Worm (Caenorhabditis elegans) whole organism, mixed stage, embryonic: ENCODE results near the gene K06A4.10.

ENCODE experiments used
- M03D4.4 ChIP-seq: sonication (generic microtip); optimal IDR thresholded peaks from 2 replicates; lab custom pipeline; 2017; ENCODE audit warnings: mild to moderate bottlenecking, missing genetic modification characterization, missing compliant biosample characterization
- bed-3 ChIP-seq: fragments of 200-800 bp; sonication (Bioruptor generic); optimal IDR thresholded peaks from 3 replicates; lab custom pipeline; 2018; ENCODE audit warnings: mild to moderate bottlenecking, missing genetic modification characterization, moderate library complexity, missing compliant biosample characterization
- blmp-1 ChIP-seq: fragments of 150-350 bp; optimal IDR thresholded peaks from 2 replicates; lab custom pipeline; 2014; ENCODE audit warnings: missing biosample characterization, missing genetic modification characterization
- ceh-39 ChIP-seq: fragments of 150-350 bp; optimal IDR thresholded peaks from 2 replicates; lab custom pipeline; 2014; ENCODE audit warnings: missing biosample characterization, missing genetic modification characterization
- ceh-43 ChIP-seq: fragments of 200-800 bp; sonication (Bioruptor generic); optimal IDR thresholded peaks from 2 replicates; lab custom pipeline; 2018; ENCODE audit warnings: mild to moderate bottlenecking, missing genetic modification characterization, moderate library complexity, missing compliant biosample characterization
- ceh-83 ChIP-seq: fragments of 200-800 bp; sonication (Bioruptor generic); optimal IDR thresholded peaks from 2 replicates; lab custom pipeline; 2018; ENCODE audit warnings: mild to moderate bottlenecking, missing genetic modification characterization, missing compliant biosample characterization
- cnd-1 ChIP-seq: fragments of 200-800 bp; sonication (Bioruptor generic); optimal IDR thresholded peaks from 2 replicates; lab custom pipeline; 2018; ENCODE audit warnings: mild to moderate bottlenecking, missing genetic modification characterization, missing compliant biosample characterization
- elt-1 ChIP-seq: sonication (generic microtip); optimal IDR thresholded peaks from 2 replicates; lab custom pipeline; 2017; ENCODE audit warnings: missing genetic modification characterization, mild to moderate bottlenecking, missing compliant biosample characterization, antibody characterized with exemption, moderate library complexity, borderline replicate concordance; ENCODE audit not compliant: insufficient read depth
- elt-3 ChIP-seq: fragments of 150-350 bp; optimal IDR thresholded peaks from 2 replicates; lab custom pipeline; 2014; ENCODE audit warnings: missing biosample characterization, missing genetic modification characterization
- flh-1 ChIP-seq: fragments of 200-800 bp; sonication (Bioruptor generic); optimal IDR thresholded peaks from 2 replicates; lab custom pipeline; 2018; ENCODE audit warnings: mild to moderate bottlenecking, missing genetic modification characterization, moderate library complexity, missing compliant biosample characterization
- ham-2 ChIP-seq: fragments of 200-800 bp; sonication (Bioruptor generic); optimal IDR thresholded peaks from 2 replicates; lab custom pipeline; 2018; ENCODE audit warnings: mild to moderate bottlenecking, missing genetic modification characterization, missing compliant biosample characterization
- hlh-1 ChIP-seq: fragments of 150-350 bp; optimal IDR thresholded peaks from 2 replicates; lab custom pipeline; 2014; ENCODE audit warnings: missing biosample characterization, missing genetic modification reagents, missing genetic modification characterization
- lin-13 ChIP-seq: fragments of 150-350 bp; optimal IDR thresholded peaks from 2 replicates; lab custom pipeline; 2014; ENCODE audit warnings: missing biosample characterization, missing genetic modification characterization
- lin-32 ChIP-seq: fragments of 200-800 bp; sonication (Bioruptor generic); optimal IDR thresholded peaks from 2 replicates; lab custom pipeline; 2018; ENCODE audit warnings: mild to moderate bottlenecking, missing genetic modification characterization, missing compliant biosample characterization
- lsy-2 ChIP-seq: fragments of 150-350 bp; optimal IDR thresholded peaks from 2 replicates; lab custom pipeline; 2014; ENCODE audit warnings: missing biosample characterization, missing genetic modification characterization
- mab-5 ChIP-seq: fragments of 150-350 bp; optimal IDR thresholded peaks from 2 replicates; lab custom pipeline; 2014; ENCODE audit warnings: missing biosample characterization, missing genetic modification characterization
- mls-2 ChIP-seq: sonication (generic microtip); optimal IDR thresholded peaks from 2 replicates; lab custom pipeline; 2016; ENCODE audit warnings: mild to moderate bottlenecking, missing genetic modification characterization, moderate library complexity, missing compliant biosample characterization
- nhr-12 ChIP-seq: fragments of 150-350 bp; optimal IDR thresholded peaks from 2 replicates; lab custom pipeline; 2014; ENCODE audit warnings: missing biosample characterization, missing genetic modification characterization
- nhr-2 ChIP-seq: fragments of 150-350 bp; optimal IDR thresholded peaks from 2 replicates; lab custom pipeline; 2014; ENCODE audit warnings: missing biosample characterization, missing genetic modification characterization
- nhr-237 ChIP-seq: fragments of 150-350 bp; optimal IDR thresholded peaks from 2 replicates; lab custom pipeline; 2014; ENCODE audit warnings: missing biosample characterization, missing genetic modification characterization
- nhr-28 ChIP-seq: fragments of 150-350 bp; optimal IDR thresholded peaks from 2 replicates; lab custom pipeline; 2014; ENCODE audit warnings: missing biosample characterization, missing genetic modification characterization
- nhr-76 ChIP-seq: sonication (generic microtip); optimal IDR thresholded peaks from 2 replicates; lab custom pipeline; 2017; ENCODE audit warnings: missing biosample characterization, missing genetic modification characterization
- pha-4 ChIP-seq: fragments of 150-350 bp; optimal IDR thresholded peaks from 2 replicates; lab custom pipeline; 2018; ENCODE audit warnings: missing biosample characterization, missing genetic modification reagents, missing genetic modification characterization
- sem-2 ChIP-seq: fragments of 200-800 bp; sonication (Bioruptor generic); optimal IDR thresholded peaks from 2 replicates; lab custom pipeline; 2018; ENCODE audit warnings: mild to moderate bottlenecking, missing genetic modification characterization, missing compliant biosample characterization
- snpc-4 ChIP-seq: fragments of 150-350 bp; optimal IDR thresholded peaks from 2 replicates; lab custom pipeline; 2014; ENCODE audit warnings: missing biosample characterization, missing genetic modification characterization
- sptf-1 ChIP-seq: sonication (generic microtip); optimal IDR thresholded peaks from 2 replicates; lab custom pipeline; 2017; ENCODE audit warnings: mild to moderate bottlenecking, missing genetic modification characterization, moderate library complexity, missing compliant biosample characterization
- tbx-8 ChIP-seq: fragments of 200-800 bp; sonication (Bioruptor generic); optimal IDR thresholded peaks from 2 replicates; lab custom pipeline; 2018; ENCODE audit warnings: mild to moderate bottlenecking, missing genetic modification characterization, moderate library complexity, missing compliant biosample characterization
- unc-120 ChIP-seq: sonication (generic microtip); optimal IDR thresholded peaks from 2 replicates; lab custom pipeline; 2017; ENCODE audit warnings: missing genetic modification characterization, missing compliant biosample characterization; ENCODE audit not compliant: poor library complexity, severe bottlenecking
- zip-8 ChIP-seq: fragments of 150-350 bp; optimal IDR thresholded peaks from 2 replicates; lab custom pipeline; 2014; ENCODE audit warnings: missing biosample characterization, missing genetic modification characterization
- ztf-11 ChIP-seq: fragments of 150-350 bp; optimal IDR thresholded peaks from 2 replicates; lab custom pipeline; 2014; ENCODE audit warnings: missing biosample characterization, missing genetic modification characterization

The K06A4.10 gene

DNA sequence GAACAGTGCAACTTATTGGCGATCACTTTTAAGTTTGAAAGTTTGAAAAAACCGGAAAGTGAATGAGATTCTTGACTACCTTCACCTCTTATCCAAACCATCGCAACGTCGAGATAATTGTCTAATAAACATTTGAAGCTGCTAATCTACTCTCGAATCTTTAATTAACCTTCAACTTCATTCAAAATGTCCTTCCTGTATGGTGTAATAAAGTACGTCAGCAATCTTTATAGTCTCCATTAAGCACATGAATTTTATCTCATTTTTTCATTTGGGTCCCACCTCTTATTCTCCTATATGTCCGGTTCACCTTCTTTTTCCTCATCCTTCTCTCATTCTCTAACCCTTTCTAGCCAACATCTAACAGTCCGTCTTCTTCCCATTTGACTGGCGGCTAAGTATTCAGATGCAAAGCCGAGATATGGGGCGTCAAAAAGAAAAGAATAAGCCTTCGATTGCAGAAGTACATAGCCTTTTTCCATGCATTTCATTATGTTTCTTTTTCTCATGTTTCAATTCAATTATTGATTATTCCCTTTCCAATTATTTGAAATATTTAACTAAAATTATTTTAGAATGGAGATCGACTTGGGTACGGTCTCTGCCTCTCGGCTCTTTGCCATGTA is 11.3 kb upstream of the K06A4.10 start, which contains the start of gene swt-5:
TSS of gene swt-5 (plus strand) at position 576 of the 626 bp plus-strand sequence.
- TF ChIP-seq hlh-1 (tag; lab: Kevin White, UChicago) = no peak
- no peak for TF ChIP-seq ham-2 (GFP tag; lab: Kevin White, UChicago)

ce11 chrV:9499295-9499694 is 9.7 kb upstream of the K06A4.10 start:
- TF ChIP-seq tbx-8 (GFP tag; lab: Kevin White, UChicago) (no peak), nhr-76 (tag; lab: Kevin White, UChicago) (no peak), ceh-43 (no peak), nhr-28 (tag; lab: Kevin White, UChicago) (no peak), sptf-1 (tag; lab: Kevin White, UChicago) (no peak), lin-13 (no peak), unc-120 (no peak), nhr-2 (tag; lab: Kevin White, UChicago) (no peak), ham-2 (GFP tag; lab: Kevin White, UChicago) (no peak), mab-5 (no peak), snpc-4 (tag; lab: Kevin White, UChicago) (no peak), elt-3 (tag; lab: Kevin White, UChicago) (no peak), M03D4.4 (tag; lab: Kevin White, UChicago) (no peak), zip-8 (tag; lab: Kevin White, UChicago) (no peak), elt-1 (tag; lab: Kevin White, UChicago) (no peak)

DNA sequence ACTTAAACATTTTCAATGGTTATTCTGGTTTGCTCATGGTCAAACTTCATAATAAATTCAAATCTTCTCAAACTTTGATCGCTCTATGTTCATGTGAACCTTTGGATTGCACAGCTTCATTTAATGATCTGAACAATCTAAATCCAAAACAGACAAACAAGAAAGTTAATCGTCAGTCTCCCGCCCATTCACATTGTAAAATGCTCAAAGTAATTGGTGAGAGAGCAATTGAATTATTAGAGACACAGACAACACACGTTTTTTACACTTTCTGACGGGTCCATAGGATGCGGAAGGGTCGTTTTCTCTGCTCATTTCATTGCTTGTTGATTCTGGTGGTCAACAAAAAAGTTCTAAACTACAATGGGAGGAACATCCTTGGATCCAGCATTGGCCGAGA is 7.1 kb upstream of the K06A4.10 start, which contains the start of gene gsnl-1:
TSS of gene gsnl-1 (plus strand) at position 301 of the 400 bp plus-strand sequence.
- no peak for TF ChIP-seq elt-1 (tag; lab: Kevin White, UChicago)
- no peak for TF ChIP-seq elt-3 (tag; lab: Kevin White, UChicago)
- no peak for TF ChIP-seq lin-32 (GFP tag; lab: Kevin White, UChicago)
- TF ChIP-seq ztf-11 (tag; lab: Kevin White, UChicago) = no peak
- TF ChIP-seq tbx-8 (GFP tag; lab: Kevin White, UChicago) = no peak
- TF ChIP-seq blmp-1 (tag; lab: Kevin White, UChicago) = no peak
- TF ChIP-seq snpc-4 (tag; lab: Kevin White, UChicago) = no peak
- no peak for TF ChIP-seq nhr-237
- no peak for TF ChIP-seq sptf-1 (tag; lab: Kevin White, UChicago)
- no peak for TF ChIP-seq cnd-1 (tag; lab: Kevin White, UChicago)
- TF ChIP-seq M03D4.4 (tag; lab: Kevin White, UChicago) = no peak
- TF ChIP-seq lin-13 = no peak
- no peak for TF ChIP-seq flh-1 (GFP tag; lab: Kevin White, UChicago)
- TF ChIP-seq, all 35 proteins: peak for 0

ce11 chrV:9492460-9492859 is 2.9 kb upstream of the K06A4.10 start:
- TF ChIP-seq lin-13 = no peak
- no peak for TF ChIP-seq elt-3 (tag; lab: Kevin White, UChicago)
- no peak for TF ChIP-seq nhr-12 (tag; lab: Kevin White, UChicago)
- no peak for TF ChIP-seq ceh-39
- no peak for TF ChIP-seq nhr-76 (tag; lab: Kevin White, UChicago)
- TF ChIP-seq lsy-2 (tag; lab: Kevin White, UChicago) = no peak
- TF ChIP-seq nhr-237 = no peak
- TF ChIP-seq hlh-1 (tag; lab: Kevin White, UChicago) = no peak
- no peak for TF ChIP-seq unc-120

ce11 chrV:9491440-9492160 is 2.0 kb upstream of the K06A4.10 start, which contains the start of gene K06A4.7:
TSS of gene K06A4.7 (minus strand) at chrV:9491490.
- no peak for TF ChIP-seq M03D4.4 (tag; lab: Kevin White, UChicago)
- no peak for TF ChIP-seq ceh-83 (GFP tag; lab: Kevin White, UChicago)
- TF ChIP-seq ztf-11 (tag; lab: Kevin White, UChicago) = no peak
- no peak for TF ChIP-seq blmp-1 (tag; lab: Kevin White, UChicago)

- TF ChIP-seq lin-13 = no peak
- no peak for TF ChIP-seq pha-4 (tag; lab: Kevin White, UChicago)
- TF ChIP-seq blmp-1 (tag; lab: Kevin White, UChicago) = no peak
- TF ChIP-seq elt-1 (tag; lab: Kevin White, UChicago) = no peak
- no peak for TF ChIP-seq tbx-8 (GFP tag; lab: Kevin White, UChicago)
- TF ChIP-seq sem-2 = no peak
- no peak for TF ChIP-seq bed-3
- TF ChIP-seq sptf-1 (tag; lab: Kevin White, UChicago) = no peak
- no peak for TF ChIP-seq flh-1 (GFP tag; lab: Kevin White, UChicago)
- TF ChIP-seq lin-32 (GFP tag; lab: Kevin White, UChicago) = no peak
- TF ChIP-seq nhr-12 (tag; lab: Kevin White, UChicago) = no peak
- TF ChIP-seq nhr-76 (tag; lab: Kevin White, UChicago) = no peak
- TF ChIP-seq nhr-237 = no peak
- no peak for TF ChIP-seq snpc-4 (tag; lab: Kevin White, UChicago)
- TF ChIP-seq mls-2 = no peak
- TF ChIP-seq zip-8 (tag; lab: Kevin White, UChicago) = no peak
Observed at ce11 chrV:9485508-9485907, 4.1 kb downstream of the K06A4.10 start.
